Worm (Caenorhabditis elegans): ENCODE results near the gene ZK945.6.

Gene ZK945.6

DNA sequence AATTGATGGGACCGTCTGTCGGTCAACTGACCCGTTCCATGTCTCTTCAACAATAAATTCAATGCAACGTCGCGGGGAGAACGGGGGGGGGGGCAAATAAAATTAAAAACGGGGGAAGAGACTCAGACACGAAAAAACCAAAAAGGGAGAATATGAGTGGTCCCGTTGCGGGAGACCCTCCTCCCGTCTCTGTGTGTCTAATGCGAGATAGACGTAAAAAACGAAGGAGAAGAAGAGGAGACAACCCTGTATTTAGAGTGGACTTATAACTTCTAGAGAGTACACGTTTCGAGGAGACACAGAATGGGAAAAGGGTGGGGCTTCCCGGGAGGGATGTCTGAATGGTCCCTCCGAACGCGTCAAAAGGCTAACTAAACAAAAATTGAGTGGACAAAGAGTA is 41.3 kb downstream of the ZK945.6 start:
- no peak for TF ChIP-seq F26F4.8 (GFP tag; conservative IDR thresholded peaks at IDR 0.05)
- no peak for TF ChIP-seq nhr-102 (tag; optimal IDR thresholded peaks at IDR 0.05)
- no peak for TF ChIP-seq nhr-10 (tag; optimal IDR thresholded peaks at IDR 0.05)
- no peak for TF ChIP-seq fkh-10 (GFP tag; optimal IDR thresholded peaks at IDR 0.05)
- TF ChIP-seq nhr-11 (tag; optimal IDR thresholded peaks at IDR 0.05), result no peak
- no peak for TF ChIP-seq dve-1 (tag; optimal IDR thresholded peaks at IDR 0.05; ENCODE audit: insufficient read depth)
- no peak for TF ChIP-seq skn-1 (tag; optimal IDR thresholded peaks at IDR 0.05)
- TF ChIP-seq T26A8.4 (GFP tag; IDR thresholded peaks at IDR 0.05), result no peak
- TF ChIP-seq daf-12 (tag; optimal IDR thresholded peaks at IDR 0.05), result no peak
- no peak for TF ChIP-seq F10B5.3 (tag; optimal IDR thresholded peaks at IDR 0.05)
- no peak for TF ChIP-seq F44E2.7 (GFP tag; IDR thresholded peaks at IDR 0.05)
- TF ChIP-seq unc-130 (GFP tag; optimal IDR thresholded peaks at IDR 0.05), result no peak
- no peak for TF ChIP-seq lir-3 (tag; optimal IDR thresholded peaks at IDR 0.05)
- no peak for TF ChIP-seq spr-1 (tag; optimal IDR thresholded peaks at IDR 0.05)
- TF ChIP-seq arid-1 (GFP tag; conservative IDR thresholded peaks at IDR 0.05), result no peak
- no peak for TF ChIP-seq saeg-2 (GFP tag; IDR thresholded peaks at IDR 0.05)
- TF ChIP-seq dmd-9 (GFP tag; IDR thresholded peaks at IDR 0.05), result no peak

DNA sequence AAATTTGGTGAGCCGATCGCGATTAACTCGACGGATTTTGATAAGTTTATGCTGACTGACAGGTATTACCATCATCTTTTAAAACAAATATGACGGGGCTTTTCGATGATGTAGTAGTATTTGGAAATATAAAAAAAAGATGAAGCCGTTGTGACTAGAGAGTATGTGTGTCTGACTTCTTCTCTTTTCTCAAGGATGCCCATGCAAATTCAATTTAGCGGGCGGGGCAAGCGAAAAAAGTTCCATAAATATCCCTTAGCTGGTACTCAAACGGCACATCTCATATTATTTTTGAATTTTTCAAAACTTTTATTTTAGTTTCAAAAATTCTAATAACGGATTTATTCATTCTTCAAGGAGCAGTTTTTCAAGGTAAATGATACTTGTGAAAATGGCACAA is 46.3 kb downstream of the ZK945.6 start, which contains the start of gene stg-1:
TSS of gene stg-1 (minus strand) at position 153 of the 400 bp plus-strand sequence.
- TF ChIP-seq mdt-29 (GFP tag; IDR thresholded peaks at IDR 0.05) (no peak), madf-5 (GFP tag; IDR thresholded peaks at IDR 0.05) (no peak), duxl-1 (tag; optimal IDR thresholded peaks at IDR 0.05; ENCODE audit: poor library complexity) (no peak), Y105C5A.15 (GFP tag; IDR thresholded peaks at IDR 0.05) (no peak)

- TF ChIP-seq Y105C5A.15 (GFP tag; IDR thresholded peaks at IDR 0.05) (no peak), lin-29 (GFP tag; IDR thresholded peaks at IDR 0.05) (no peak), tag-97 (GFP tag; IDR thresholded peaks at IDR 0.05) (no peak), sdz-12 (GFP tag; optimal IDR thresholded peaks at IDR 0.05) (no peak), nhr-25 (tag; optimal IDR thresholded peaks at IDR 0.05; ENCODE audit: borderline replicate concordance, insufficient read depth) (no peak), skn-1 (tag; optimal IDR thresholded peaks at IDR 0.05) (no peak), mxl-3 (GFP tag; optimal IDR thresholded peaks at IDR 0.05) (no peak), ceh-44 (GFP tag; IDR thresholded peaks at IDR 0.05) (no peak), ces-1 (GFP tag; optimal IDR thresholded peaks at IDR 0.05) (no peak), nhr-111 (GFP tag; optimal IDR thresholded peaks at IDR 0.05) (no peak), mep-1 (tag; optimal IDR thresholded peaks at IDR 0.05) (no peak), dmd-6 (GFP tag; IDR thresholded peaks at IDR 0.05) (no peak), nhr-11 (tag; optimal IDR thresholded peaks at IDR 0.05) (no peak), spr-1 (tag; optimal IDR thresholded peaks at IDR 0.05) (no peak), lim-7 (GFP tag; IDR thresholded peaks at IDR 0.05) (no peak), vab-7 (GFP tag; IDR thresholded peaks at IDR 0.05) (no peak)
These were observed 50.2 kb downstream of the ZK945.6 start, which contains the start of gene C18D1.2 for ce11 chrII:10056545-10057038. TSS of gene C18D1.2 (plus strand) at chrII:10056988.

All from whole organism, L4 larva.